Fruit fly (Drosophila melanogaster) whole organism, embryonic: ENCODE measurements around the gene ImpL1.

ENCODE experiments used
- B-H2 ChIP-seq: fragments of 200-800 bp; sonication (Bioruptor generic); optimal IDR thresholded peaks from 2 replicates; lab custom pipeline; 2018; ENCODE audit warnings: missing biosample characterization, mild to moderate bottlenecking, missing genetic modification characterization
- BtbVII ChIP-seq: fragments of 200-800 bp; sonication (Bioruptor generic); optimal IDR thresholded peaks from 3 replicates; lab custom pipeline; 2017; ENCODE audit warnings: missing biosample characterization, mild to moderate bottlenecking, missing genetic modification characterization
- CG10366 ChIP-seq: fragments of 200-800 bp; sonication (Bioruptor generic); IDR thresholded peaks from 2 replicates; pipeline ENCODE4 v1.3.6; 2022; ENCODE audit warnings: missing biosample characterization, missing genetic modification characterization
- CG14441 ChIP-seq: fragments of 200-800 bp; sonication (Bioruptor generic); IDR thresholded peaks from 2 replicates; pipeline ENCODE4 v1.3.6; 2022; ENCODE audit warnings: missing biosample characterization, missing genetic modification characterization
- CG15269 ChIP-seq: fragments of 200-800 bp; sonication (Bioruptor generic); optimal IDR thresholded peaks from 2 replicates; lab custom pipeline; 2018; ENCODE audit warnings: missing biosample characterization, mild to moderate bottlenecking, missing genetic modification characterization, moderate library complexity
- CG1647 ChIP-seq: fragments of 200-800 bp; sonication (Bioruptor generic); optimal IDR thresholded peaks from 3 replicates; lab custom pipeline; 2016; ENCODE audit warnings: missing biosample characterization, missing genetic modification characterization
- CG16815 ChIP-seq: fragments of 200-800 bp; sonication (Bioruptor generic); optimal IDR thresholded peaks from 3 replicates; lab custom pipeline; 2017; ENCODE audit warnings: missing biosample characterization, mild to moderate bottlenecking, missing genetic modification characterization
- CG16863 ChIP-seq: fragments of 200-800 bp; sonication (Bioruptor generic); optimal IDR thresholded peaks from 3 replicates; lab custom pipeline; 2016; ENCODE audit warnings: missing biosample characterization, missing genetic modification characterization
- CG17612 ChIP-seq: fragments of 200-800 bp; sonication (Bioruptor generic); IDR thresholded peaks from 2 replicates; pipeline ENCODE4 v1.3.6; 2022; ENCODE audit warnings: missing biosample characterization, missing genetic modification characterization
- CG1792 ChIP-seq: fragments of 200-800 bp; sonication (Bioruptor generic); optimal IDR thresholded peaks from 2 replicates; lab custom pipeline; 2016; ENCODE audit warnings: missing biosample characterization, missing genetic modification characterization
- CG18262 ChIP-seq: fragments of 200-800 bp; optimal IDR thresholded peaks from 3 replicates; lab custom pipeline; 2019; ENCODE audit warnings: missing biosample characterization, mild to moderate bottlenecking, missing genetic modification characterization, moderate library complexity
- CG2875 ChIP-seq: fragments of 200-800 bp; sonication (Bioruptor generic); optimal IDR thresholded peaks from 2 replicates; lab custom pipeline; 2017; ENCODE audit warnings: missing biosample characterization, mild to moderate bottlenecking, missing genetic modification characterization, missing genetic modification reagents
- CG30020 ChIP-seq: fragments of 200-800 bp; optimal IDR thresholded peaks from 2 replicates; lab custom pipeline; 2019; ENCODE audit warnings: missing biosample characterization, mild to moderate bottlenecking, missing genetic modification characterization, moderate library complexity
- CG3995 ChIP-seq: fragments of 200-800 bp; sonication (Bioruptor generic); optimal IDR thresholded peaks from 3 replicates; lab custom pipeline; 2016; ENCODE audit warnings: missing biosample characterization, missing genetic modification characterization
- CG4854 ChIP-seq: fragments of 200-800 bp; sonication (Bioruptor generic); optimal IDR thresholded peaks from 2 replicates; lab custom pipeline; 2016; ENCODE audit warnings: missing biosample characterization, missing genetic modification characterization, inconsistent platforms
- CG6254 ChIP-seq: fragments of 200-800 bp; sonication (Bioruptor generic); optimal IDR thresholded peaks from 3 replicates; lab custom pipeline; 2017; ENCODE audit warnings: mild to moderate bottlenecking, missing biosample characterization, missing genetic modification reagents, missing genetic modification characterization
- CG6272 ChIP-seq: fragments of 200-800 bp; sonication (Bioruptor generic); IDR thresholded peaks from 2 replicates; pipeline ENCODE4 v1.3.6; 2022; ENCODE audit warnings: missing biosample characterization, missing genetic modification characterization
- CG6683 ChIP-seq: fragments of 200-800 bp; sonication (Bioruptor generic); optimal IDR thresholded peaks from 2 replicates; lab custom pipeline; 2017; ENCODE audit warnings: missing biosample characterization, mild to moderate bottlenecking, missing genetic modification characterization, missing genetic modification reagents
- CG7786 ChIP-seq: fragments of 200-800 bp; sonication (Bioruptor generic); optimal IDR thresholded peaks from 2 replicates; lab custom pipeline; 2016; ENCODE audit warnings: missing biosample characterization, missing genetic modification characterization
- CG8359 ChIP-seq: fragments of 200-800 bp; sonication (Bioruptor generic); optimal IDR thresholded peaks from 2 replicates; lab custom pipeline; 2017; ENCODE audit warnings: missing biosample characterization, mild to moderate bottlenecking, missing genetic modification characterization, borderline replicate concordance
- CG9876 ChIP-seq: fragments of 200-800 bp; sonication (Bioruptor generic); optimal IDR thresholded peaks from 2 replicates; lab custom pipeline; 2016; ENCODE audit warnings: missing biosample characterization, missing genetic modification characterization
- CG9932 ChIP-seq: fragments of 200-800 bp; sonication (Bioruptor generic); IDR thresholded peaks from 2 replicates; pipeline ENCODE4 v1.3.6; 2022; ENCODE audit warnings: missing biosample characterization, missing genetic modification characterization
- D19B ChIP-seq: fragments of 200-800 bp; sonication (Bioruptor generic); optimal IDR thresholded peaks from 2 replicates; lab custom pipeline; 2017; ENCODE audit warnings: missing biosample characterization, mild to moderate bottlenecking, missing genetic modification characterization
- Deaf1 ChIP-seq: fragments of 200-800 bp; optimal IDR thresholded peaks from 3 replicates; lab custom pipeline; 2019; ENCODE audit warnings: missing biosample characterization, mild to moderate bottlenecking, missing genetic modification characterization, moderate library complexity
- HHEX ChIP-seq: fragments of 200-800 bp; sonication (Bioruptor generic); optimal IDR thresholded peaks from 3 replicates; lab custom pipeline; 2017; ENCODE audit warnings: missing biosample characterization, mild to moderate bottlenecking, missing genetic modification characterization, missing genetic modification reagents
- NC2α ChIP-seq: fragments of 200-800 bp; sonication (Bioruptor generic); optimal IDR thresholded peaks from 2 replicates; lab custom pipeline; 2016; ENCODE audit warnings: missing biosample characterization, missing genetic modification characterization
- Nf-YA ChIP-seq: fragments of 200-800 bp; sonication (Bioruptor generic); IDR thresholded peaks from 2 replicates; pipeline ENCODE4 v1.3.6; 2022; ENCODE audit warnings: missing biosample characterization, missing genetic modification characterization
- Tbp ChIP-seq: fragments of >200 bp; optimal IDR thresholded peaks from 2 replicates; lab custom pipeline; 2018; ENCODE audit warnings: missing biosample characterization, missing genetic modification characterization
- Usf ChIP-seq: fragments of 200-800 bp; sonication (Bioruptor generic); optimal IDR thresholded peaks from 2 replicates; lab custom pipeline; 2017; ENCODE audit warnings: missing genotype, missing biosample characterization, missing genetic modification characterization
- bab2 ChIP-seq: fragments of 200-800 bp; sonication (Bioruptor generic); optimal IDR thresholded peaks from 2 replicates; lab custom pipeline; 2016; ENCODE audit warnings: missing biosample characterization, missing genetic modification characterization
- cas ChIP-seq: fragments of 200-800 bp; sonication (Bioruptor generic); IDR thresholded peaks from 2 replicates; pipeline ENCODE4 v1.3.6; 2022; ENCODE audit warnings: missing biosample characterization, missing genetic modification characterization
- cg ChIP-seq: fragments of 200-800 bp; sonication (Bioruptor generic); optimal IDR thresholded peaks from 3 replicates; lab custom pipeline; 2019; ENCODE audit warnings: missing biosample characterization, mild to moderate bottlenecking, missing genetic modification characterization, moderate library complexity
- ci ChIP-seq: fragments of 200-800 bp; sonication (Bioruptor generic); IDR thresholded peaks from 3 replicates; pipeline ENCODE4 v1.3.6; 2022; ENCODE audit warnings: missing biosample characterization, missing genetic modification characterization
- danr ChIP-seq: fragments of 200-800 bp; sonication (Bioruptor generic); IDR thresholded peaks from 2 replicates; pipeline ENCODE4 v1.3.6; 2022; ENCODE audit warnings: missing biosample characterization, missing genetic modification characterization
- ewg ChIP-seq: fragments of 200-800 bp; sonication (Bioruptor generic); optimal IDR thresholded peaks from 3 replicates; lab custom pipeline; 2017; ENCODE audit warnings: mild to moderate bottlenecking, missing biosample characterization, missing genetic modification reagents, missing genetic modification characterization
- fd64A ChIP-seq: fragments of 200-800 bp; sonication (Bioruptor generic); optimal IDR thresholded peaks from 3 replicates; lab custom pipeline; 2018; ENCODE audit warnings: missing biosample characterization, mild to moderate bottlenecking, missing genetic modification characterization
- gcm ChIP-seq: fragments of 200-800 bp; sonication (Bioruptor generic); optimal IDR thresholded peaks from 2 replicates; lab custom pipeline; 2019; ENCODE audit warnings: missing biosample characterization, mild to moderate bottlenecking, missing genetic modification characterization, moderate library complexity
- gfzf ChIP-seq: fragments of 200-800 bp; sonication (Bioruptor generic); optimal IDR thresholded peaks from 2 replicates; lab custom pipeline; 2016; ENCODE audit warnings: missing biosample characterization, mild to moderate bottlenecking, missing genetic modification characterization, moderate library complexity
- insv ChIP-seq, 2 experiments: fragments of 200-800 bp; sonication (Bioruptor generic); optimal IDR thresholded peaks; 3 replicates each; lab custom pipeline; 2016 to 2018; ENCODE audit warnings: missing biosample characterization in 2 of 2, missing genetic modification characterization in 2 of 2
- maf-S ChIP-seq: fragments of 200-800 bp; sonication (Bioruptor generic); optimal IDR thresholded peaks from 2 replicates; lab custom pipeline; 2016; ENCODE audit warnings: missing biosample characterization, missing genetic modification characterization
- org-1 ChIP-seq: fragments of 200-800 bp; sonication (Bioruptor generic); optimal IDR thresholded peaks from 2 replicates; lab custom pipeline; 2017; ENCODE audit warnings: missing biosample characterization, missing genetic modification characterization
- pb ChIP-seq: fragments of 200-800 bp; sonication (Bioruptor generic); optimal IDR thresholded peaks from 3 replicates; lab custom pipeline; 2016; ENCODE audit warnings: missing biosample characterization, missing genetic modification characterization
- pros ChIP-seq: fragments of 200-800 bp; sonication (Bioruptor generic); optimal IDR thresholded peaks from 3 replicates; lab custom pipeline; 2019; ENCODE audit warnings: missing biosample characterization, mild to moderate bottlenecking, missing genetic modification characterization, moderate library complexity
- psq ChIP-seq: fragments of 200-800 bp; sonication (Bioruptor generic); optimal IDR thresholded peaks from 2 replicates; lab custom pipeline; 2017; ENCODE audit warnings: missing biosample characterization, missing genetic modification characterization
- scrt ChIP-seq: fragments of 200-800 bp; sonication (Bioruptor generic); optimal IDR thresholded peaks from 2 replicates; lab custom pipeline; 2018; ENCODE audit warnings: missing biosample characterization, mild to moderate bottlenecking, missing genetic modification characterization, moderate library complexity
- slou ChIP-seq: fragments of 200-800 bp; sonication (Bioruptor generic); optimal IDR thresholded peaks from 3 replicates; lab custom pipeline; 2016; ENCODE audit warnings: missing biosample characterization, missing genetic modification characterization
- sr ChIP-seq: fragments of 200-800 bp; sonication (Bioruptor generic); IDR thresholded peaks from 3 replicates; pipeline ENCODE4 v1.3.6; 2022; ENCODE audit warnings: missing biosample characterization, missing genetic modification characterization
- stwl ChIP-seq: fragments of 200-800 bp; sonication (Bioruptor generic); optimal IDR thresholded peaks from 3 replicates; lab custom pipeline; 2018; ENCODE audit warnings: missing biosample characterization, mild to moderate bottlenecking, missing genetic modification characterization, moderate library complexity
- sug ChIP-seq: fragments of 200-800 bp; optimal IDR thresholded peaks from 2 replicates; lab custom pipeline; 2019; ENCODE audit warnings: missing biosample characterization, mild to moderate bottlenecking, missing genetic modification characterization, moderate library complexity
- tna ChIP-seq: fragments of 200-800 bp; sonication (Bioruptor generic); IDR thresholded peaks from 2 replicates; pipeline ENCODE4 v1.3.6; 2022; ENCODE audit warnings: missing biosample characterization, missing genetic modification characterization; ENCODE audit not compliant: partially characterized antibody

ImpL1 gene

dm6 chr3L:13432791-13433190 is 50.2 kb downstream of the ImpL1 start (continued):
- TF ChIP-seq cas (no peak), stwl (no peak), CG8359 (GFP tag; lab: Kevin White, UChicago) (no peak), Deaf1 (no peak), sug (tag; lab: Kevin White, UChicago) (no peak), CG4854 (GFP tag; lab: Kevin White, UChicago) (no peak), Usf (no peak), org-1 (GFP tag; lab: Kevin White, UChicago) (no peak), insv (GFP tag; optimal IDR thresholded peaks at IDR 0.05; lab: Kevin White, UChicago) (no peak), ci (GFP tag; lab: Robert Waterston, UW) (0 out of 3 replicates have a peak, but pooled peaks have one; percentile 15), CG17612 (GFP tag; lab: Robert Waterston, UW) (no peak), gcm (GFP tag; lab: Kevin White, UChicago) (peak; percentile 8), fd64A (GFP tag; lab: Kevin White, UChicago) (no peak), CG2875 (GFP tag; lab: Kevin White, UChicago) (no peak), danr (GFP tag; lab: Robert Waterston, UW) (no peak), CG15269 (tag; lab: Kevin White, UChicago) (no peak), cg (GFP tag; lab: Kevin White, UChicago) (no peak), tna (peak; percentile 72), B-H2 (GFP tag; lab: Kevin White, UChicago) (no peak), ewg (no peak), CG3995 (GFP tag; lab: Kevin White, UChicago) (peak; percentile 13), CG1647 (GFP tag; lab: Kevin White, UChicago) (no peak), CG9876 (GFP tag; lab: Kevin White, UChicago) (no peak), HHEX (GFP tag; lab: Kevin White, UChicago) (no peak), D19B (GFP tag; lab: Kevin White, UChicago) (no peak), pros (GFP tag; lab: Kevin White, UChicago) (no peak), maf-S (GFP tag; lab: Kevin White, UChicago) (no peak), CG6254 (GFP tag; lab: Kevin White, UChicago) (no peak), psq (GFP tag; lab: Kevin White, UChicago) (no peak), bab2 (GFP tag; lab: Kevin White, UChicago) (no peak), CG14441 (GFP tag; lab: Robert Waterston, UW) (no peak), CG16863 (GFP tag; lab: Kevin White, UChicago) (no peak), scrt (GFP tag; lab: Kevin White, UChicago) (no peak), pb (GFP tag; lab: Kevin White, UChicago) (no peak), CG6683 (no peak), CG6272 (GFP tag; lab: Robert Waterston, UW) (no peak), slou (GFP tag; lab: Kevin White, UChicago) (no peak), CG9932 (GFP tag; lab: Robert Waterston, UW) (no peak), CG16815 (GFP tag; lab: Kevin White, UChicago) (no peak), Tbp (no peak), sr (GFP tag; lab: Robert Waterston, UW) (no peak), gfzf (GFP tag; lab: Kevin White, UChicago) (no peak), CG10366 (no peak), CG7786 (no peak), Nf-YA (no peak), NC2α (GFP tag; lab: Kevin White, UChicago) (no peak), CG18262 (tag; lab: Kevin White, UChicago) (no peak), CG1792 (GFP tag; lab: Kevin White, UChicago) (no peak), CG30020 (tag; lab: Kevin White, UChicago) (no peak), BtbVII (GFP tag; lab: Kevin White, UChicago) (no peak)
